Worm (Caenorhabditis elegans) whole organism, young adult: ENCODE data around the gene mig-22.

ENCODE experiments used
- B0019.2 ChIP-seq: fragments of 200-800 bp; sonication (Bioruptor generic); conservative IDR thresholded peaks from 2 replicates; pipeline ENCODE4 v1.3.6; 2022; ENCODE audit warnings: missing genetic modification reagents, missing genetic modification characterization, missing compliant biosample characterization
- B0035.1 ChIP-seq: sonication (generic microtip); optimal IDR thresholded peaks from 2 replicates; lab custom pipeline; 2016; ENCODE audit warnings: missing genetic modification characterization, mild to moderate bottlenecking, missing compliant biosample characterization, missing genotype, missing genetic modification reagents
- T07F8.4 ChIP-seq: sonication (generic microtip); optimal IDR thresholded peaks from 2 replicates; lab custom pipeline; 2016; ENCODE audit warnings: mild to moderate bottlenecking, missing genetic modification characterization, moderate library complexity, missing compliant biosample characterization
- Y95B8A.8 ChIP-seq: fragments of 200-800 bp; sonication (Bioruptor generic); IDR thresholded peaks from 2 replicates; pipeline ENCODE4 v1.3.6; 2022; ENCODE audit warnings: missing genetic modification reagents, missing genetic modification characterization, missing compliant biosample characterization
- attf-3 ChIP-seq: fragments of 200-800 bp; sonication (Bioruptor generic); conservative IDR thresholded peaks from 2 replicates; pipeline ENCODE4 v1.3.6; 2022; ENCODE audit warnings: missing genetic modification reagents, missing genetic modification characterization, missing compliant biosample characterization
- attf-5 ChIP-seq: fragments of 200-800 bp; sonication (Bioruptor generic); optimal IDR thresholded peaks from 2 replicates; lab custom pipeline; 2018; ENCODE audit warnings: mild to moderate bottlenecking, missing genetic modification characterization, missing compliant biosample characterization
- ccch-3 ChIP-seq: fragments of 200-800 bp; sonication (Bioruptor generic); optimal IDR thresholded peaks from 2 replicates; lab custom pipeline; 2018; ENCODE audit warnings: mild to moderate bottlenecking, missing genetic modification characterization, missing compliant biosample characterization
- cebp-1 ChIP-seq, 2 experiments: fragments of 200-800 bp in 1 of 2; sonication (Bioruptor generic) in 1 of 2; sonication (generic microtip) in 1 of 2; IDR thresholded peaks in 1 of 2; optimal IDR thresholded peaks in 1 of 2; 2 replicates each; pipeline versions ENCODE4 v1.3.6 to Lab custom; 2017 to 2022; ENCODE audit warnings: missing compliant biosample characterization in 2 of 2, missing genetic modification characterization in 2 of 2, mild to moderate bottlenecking in 1 of 2, missing genetic modification reagents in 1 of 2, moderate library complexity in 1 of 2
- ceh-27 ChIP-seq: fragments of 200-800 bp; sonication (Bioruptor generic); optimal IDR thresholded peaks from 2 replicates; lab custom pipeline; 2018; ENCODE audit warnings: mild to moderate bottlenecking, missing genetic modification characterization, moderate library complexity, missing compliant biosample characterization
- ceh-91 ChIP-seq: fragments of 200-800 bp; sonication (Bioruptor generic); IDR thresholded peaks from 2 replicates; pipeline ENCODE4 v1.3.6; 2022; ENCODE audit warnings: missing genetic modification reagents, missing genetic modification characterization, missing compliant biosample characterization
- ets-4 ChIP-seq: fragments of 200-800 bp; sonication (Bioruptor generic); optimal IDR thresholded peaks from 2 replicates; lab custom pipeline; 2018; ENCODE audit warnings: mild to moderate bottlenecking, missing genetic modification characterization, missing compliant biosample characterization
- him-1 ChIP-seq: sonication (generic microtip); optimal IDR thresholded peaks from 2 replicates; lab custom pipeline; 2016; ENCODE audit warnings: missing genotype, missing genetic modification reagents, missing genetic modification characterization, missing compliant biosample characterization
- hmg-1.2 ChIP-seq: fragments of 200-800 bp; sonication (Bioruptor generic); IDR thresholded peaks from 2 replicates; pipeline ENCODE4 v1.3.6; 2022; ENCODE audit warnings: missing genetic modification reagents, missing genetic modification characterization, missing compliant biosample characterization
- hsf-1 ChIP-seq: fragments of 200-800 bp; sonication (Bioruptor generic); IDR thresholded peaks from 2 replicates; pipeline ENCODE4 v1.3.6; 2022; ENCODE audit warnings: missing genetic modification reagents, missing genetic modification characterization, missing compliant biosample characterization
- let-526 ChIP-seq: fragments of 200-800 bp; sonication (Bioruptor generic); IDR thresholded peaks from 2 replicates; pipeline ENCODE4 v1.3.6; 2022; ENCODE audit warnings: missing genetic modification reagents, missing genetic modification characterization, missing compliant biosample characterization
- lin-26 ChIP-seq: fragments of 200-800 bp; sonication (Bioruptor generic); IDR thresholded peaks from 2 replicates; pipeline ENCODE4 v1.3.6; 2022; ENCODE audit warnings: missing genetic modification reagents, missing genetic modification characterization, missing compliant biosample characterization
- lin-40 ChIP-seq: sonication (generic microtip); optimal IDR thresholded peaks from 2 replicates; lab custom pipeline; 2016; ENCODE audit warnings: missing genetic modification characterization, mild to moderate bottlenecking, missing compliant biosample characterization, missing genotype, missing genetic modification reagents
- madf-3 ChIP-seq: fragments of 200-800 bp; sonication (Bioruptor generic); IDR thresholded peaks from 2 replicates; pipeline ENCODE4 v1.3.6; 2022; ENCODE audit warnings: missing genetic modification reagents, missing genetic modification characterization, missing compliant biosample characterization
- mes-4 ChIP-seq: sonication (generic microtip); optimal IDR thresholded peaks from 2 replicates; lab custom pipeline; 2016; ENCODE audit warnings: missing genotype, missing genetic modification characterization, missing compliant biosample characterization
- nfya-1 ChIP-seq: sonication (generic microtip); optimal IDR thresholded peaks from 2 replicates; lab custom pipeline; 2017; ENCODE audit warnings: antibody characterized with exemption, missing compliant biosample characterization, missing genetic modification characterization, borderline replicate concordance; ENCODE audit not compliant: insufficient read depth
- nfya-2 ChIP-seq: fragments of 200-800 bp; sonication (Bioruptor generic); IDR thresholded peaks from 2 replicates; pipeline ENCODE4 v1.3.6; 2022; ENCODE audit warnings: missing genetic modification reagents, missing genetic modification characterization, missing compliant biosample characterization
- nfyb-1 ChIP-seq: fragments of 200-800 bp; sonication (Bioruptor generic); IDR thresholded peaks from 2 replicates; pipeline ENCODE4 v1.3.6; 2022; ENCODE audit warnings: missing genetic modification reagents, missing genetic modification characterization, missing compliant biosample characterization
- nhr-179 ChIP-seq: sonication (generic microtip); optimal IDR thresholded peaks from 2 replicates; lab custom pipeline; 2016; ENCODE audit warnings: mild to moderate bottlenecking, missing genetic modification characterization, missing compliant biosample characterization
- nhr-80 ChIP-seq: sonication (generic microtip); optimal IDR thresholded peaks from 2 replicates; lab custom pipeline; 2016; ENCODE audit warnings: missing genetic modification characterization, missing compliant biosample characterization
- snpc-1.3 ChIP-seq: sonication (generic microtip); optimal IDR thresholded peaks from 2 replicates; lab custom pipeline; 2017; ENCODE audit warnings: missing genetic modification characterization, mild to moderate bottlenecking, missing compliant biosample characterization, antibody characterized with exemption, moderate library complexity, missing genotype, missing genetic modification reagents; ENCODE audit not compliant: insufficient read depth
- zim-3 ChIP-seq: sonication (generic microtip); optimal IDR thresholded peaks from 2 replicates; lab custom pipeline; 2017; ENCODE audit warnings: mild to moderate bottlenecking, missing genetic modification characterization, moderate library complexity, missing compliant biosample characterization
- ztf-26 ChIP-seq: sonication (generic microtip); optimal IDR thresholded peaks from 2 replicates; lab custom pipeline; 2017; ENCODE audit warnings: missing genetic modification characterization, missing compliant biosample characterization
- ztf-6 ChIP-seq: fragments of 200-800 bp; sonication (Bioruptor generic); IDR thresholded peaks from 2 replicates; pipeline ENCODE4 v1.3.6; 2022; ENCODE audit warnings: missing genetic modification reagents, missing genetic modification characterization, missing compliant biosample characterization

The mig-22 gene

ce11 chrIII:8780473-8780872 is 13.3 kb upstream of the mig-22 start (continued):
- TF ChIP-seq lin-26 (GFP tag; lab: Robert Waterston, UW) (no peak), ceh-91 (GFP tag; lab: Robert Waterston, UW) (no peak)

ce11 chrIII:8779912-8780311 is 12.8 kb upstream of the mig-22 start, which contains the start of gene K02D10.4:
Gene K02D10.4 (minus strand): TSS chrIII:8780012.
- TF ChIP-seq attf-3 (GFP tag; lab: Robert Waterston, UW): no peak
- no peak for TF ChIP-seq madf-3 (GFP tag; lab: Robert Waterston, UW)
- no peak for TF ChIP-seq mes-4 (tag; lab: Kevin White, UChicago)
- TF ChIP-seq nfya-1 (tag; lab: Kevin White, UChicago): no peak
- TF ChIP-seq ceh-27: no peak
- no peak for TF ChIP-seq snpc-1.3 (tag; lab: Kevin White, UChicago)

- TF ChIP-seq nfyb-1: 0 out of 2 replicates have a peak, but pooled peaks have one; percentile 9
- no peak for TF ChIP-seq Y95B8A.8 (GFP tag; lab: Robert Waterston, UW)
These were observed 8.8 kb upstream of the mig-22 start, which contains the start of gene snap-29 for ce11 chrIII:8775953-8776352. Gene snap-29 (plus strand): TSS chrIII:8776253.

ce11 chrIII:8773375-8773774 is 6.2 kb upstream of the mig-22 start:
- TF ChIP-seq ccch-3 (GFP tag; lab: Kevin White, UChicago) (no peak), lin-40 (no peak), hsf-1 (GFP tag; lab: Robert Waterston, UW) (0 out of 2 replicates have a peak, but pooled peaks have one; percentile 22), him-1 (tag; lab: Kevin White, UChicago) (no peak), B0035.1 (tag; lab: Kevin White, UChicago) (no peak)

ce11 chrIII:8772428-8773027 is 5.4 kb upstream of the mig-22 start:
- peak; percentile 57 for TF ChIP-seq nhr-80 (tag; lab: Kevin White, UChicago)
- TF ChIP-seq lin-26 (GFP tag; lab: Robert Waterston, UW): no peak
- TF ChIP-seq hmg-1.2: peak; percentile 36; the same call in 1 of the 2 replicates
- TF ChIP-seq attf-5 (GFP tag; lab: Kevin White, UChicago): peak; percentile 2
- TF ChIP-seq cebp-1 (GFP tag; IDR thresholded peaks at IDR 0.05; lab: Robert Waterston, UW): peak; percentile 89
- TF ChIP-seq cebp-1 (tag; optimal IDR thresholded peaks at IDR 0.05; lab: Kevin White, UChicago): peak; percentile 97
- no peak for TF ChIP-seq T07F8.4
- TF ChIP-seq madf-3 (GFP tag; lab: Robert Waterston, UW): no peak

ce11 chrIII:8771851-8772250 is 4.7 kb upstream of the mig-22 start, which contains the start of gene K02D10.3:
Gene K02D10.3 (minus strand): TSS chrIII:8771951.
- no peak for TF ChIP-seq ztf-6
- TF ChIP-seq nfya-2 (GFP tag; lab: Robert Waterston, UW): no peak
- no peak for TF ChIP-seq let-526 (GFP tag; lab: Robert Waterston, UW)
- no peak for TF ChIP-seq B0019.2
- no peak for TF ChIP-seq zim-3 (tag; lab: Kevin White, UChicago)
- no peak for TF ChIP-seq ets-4 (GFP tag; lab: Kevin White, UChicago)
- no peak for TF ChIP-seq ztf-26 (tag; lab: Kevin White, UChicago)
- TF ChIP-seq nhr-179 (tag; lab: Kevin White, UChicago): no peak
- no peak for TF ChIP-seq nfya-1 (tag; lab: Kevin White, UChicago)
